Fruit fly (Drosophila melanogaster) whole organism, embryonic: ENCODE measurements around the gene CG13247.
A peak's percentile ranks its signal among the peaks of the same experiment; 100 is the strongest.

Source experiments
- Atf-2 ChIP-seq: fragments of 200-800 bp; sonication (Bioruptor generic); optimal IDR thresholded peaks from 2 replicates; lab custom pipeline; 2016; ENCODE audit warnings: missing biosample characterization, missing genetic modification characterization
- B-H2 ChIP-seq: fragments of 200-800 bp; sonication (Bioruptor generic); optimal IDR thresholded peaks from 2 replicates; lab custom pipeline; 2018; ENCODE audit warnings: missing biosample characterization, mild to moderate bottlenecking, missing genetic modification characterization
- CG10979 ChIP-seq: fragments of 200-800 bp; sonication (Bioruptor generic); optimal IDR thresholded peaks from 2 replicates; lab custom pipeline; 2018; ENCODE audit warnings: missing biosample characterization, mild to moderate bottlenecking, missing genetic modification characterization, moderate library complexity
- CG11085 ChIP-seq: fragments of 200-800 bp; sonication (Bioruptor generic); IDR thresholded peaks from 2 replicates; pipeline ENCODE4 v1.3.6; 2022; ENCODE audit warnings: missing biosample characterization, missing genetic modification characterization
- CG12299 ChIP-seq: fragments of 200-800 bp; sonication (Bioruptor generic); optimal IDR thresholded peaks from 2 replicates; lab custom pipeline; 2018; ENCODE audit warnings: missing biosample characterization, mild to moderate bottlenecking, missing genetic modification characterization
- CG1233 ChIP-seq: fragments of 200-800 bp; sonication (Bioruptor generic); optimal IDR thresholded peaks from 4 replicates; lab custom pipeline; 2018; ENCODE audit warnings: missing biosample characterization, mild to moderate bottlenecking, missing genetic modification characterization
- CG13123 ChIP-seq: fragments of 200-800 bp; sonication (Bioruptor generic); optimal IDR thresholded peaks from 2 replicates; lab custom pipeline; 2016; ENCODE audit warnings: missing biosample characterization, missing genetic modification characterization
- CG15479 ChIP-seq: fragments of 200-800 bp; sonication (Bioruptor generic); optimal IDR thresholded peaks from 3 replicates; lab custom pipeline; 2019; ENCODE audit warnings: missing biosample characterization, mild to moderate bottlenecking, missing genetic modification characterization, moderate library complexity
- CG15514 ChIP-seq: fragments of 200-800 bp; sonication (Bioruptor generic); optimal IDR thresholded peaks from 3 replicates; lab custom pipeline; 2017; ENCODE audit warnings: missing biosample characterization, missing genetic modification characterization, mild to moderate bottlenecking, moderate library complexity, missing genetic modification reagents
- CG1647 ChIP-seq: fragments of 200-800 bp; sonication (Bioruptor generic); optimal IDR thresholded peaks from 3 replicates; lab custom pipeline; 2016; ENCODE audit warnings: missing biosample characterization, missing genetic modification characterization
- CG16813 ChIP-seq: fragments of 200-800 bp; sonication (Bioruptor generic); IDR thresholded peaks from 3 replicates; pipeline ENCODE4 v1.3.6; 2022; ENCODE audit warnings: missing biosample characterization, missing genetic modification characterization; ENCODE audit not compliant: partially characterized antibody
- CG17361 ChIP-seq: fragments of 200-800 bp; sonication (Bioruptor generic); IDR thresholded peaks from 3 replicates; pipeline ENCODE4 v1.3.6; 2022; ENCODE audit warnings: missing biosample characterization, missing genetic modification characterization
- CG17568 ChIP-seq: fragments of 200-800 bp; sonication (Bioruptor generic); optimal IDR thresholded peaks from 2 replicates; lab custom pipeline; 2018; ENCODE audit warnings: missing biosample characterization, mild to moderate bottlenecking, missing genetic modification characterization, moderate library complexity
- CG18764 ChIP-seq: fragments of 200-800 bp; sonication (Bioruptor generic); optimal IDR thresholded peaks from 3 replicates; lab custom pipeline; 2016; ENCODE audit warnings: missing biosample characterization, missing genetic modification characterization
- CG30020 ChIP-seq: fragments of 200-800 bp; optimal IDR thresholded peaks from 2 replicates; lab custom pipeline; 2019; ENCODE audit warnings: missing biosample characterization, mild to moderate bottlenecking, missing genetic modification characterization, moderate library complexity
- CG31365 ChIP-seq: fragments of 200-800 bp; sonication (Bioruptor generic); optimal IDR thresholded peaks from 2 replicates; lab custom pipeline; 2018; ENCODE audit warnings: missing biosample characterization, mild to moderate bottlenecking, missing genetic modification characterization
- CG4282 ChIP-seq: fragments of 200-800 bp; sonication (Bioruptor generic); optimal IDR thresholded peaks from 2 replicates; lab custom pipeline; 2016; ENCODE audit warnings: missing biosample characterization, missing genetic modification characterization
- CG4360 ChIP-seq: fragments of 200-800 bp; sonication (Bioruptor generic); IDR thresholded peaks from 2 replicates; pipeline ENCODE4 v1.3.6; 2022; ENCODE audit warnings: missing biosample characterization, missing genetic modification characterization
- CG4617 ChIP-seq: fragments of 200-800 bp; sonication (Bioruptor generic); optimal IDR thresholded peaks from 3 replicates; lab custom pipeline; 2016; ENCODE audit warnings: missing biosample characterization, missing genetic modification characterization, borderline replicate concordance
- CG4820 ChIP-seq: fragments of 200-800 bp; sonication (Bioruptor generic); optimal IDR thresholded peaks from 3 replicates; lab custom pipeline; 2016; ENCODE audit warnings: missing biosample characterization, missing genetic modification characterization
- CG6175 ChIP-seq: fragments of 200-800 bp; sonication (Bioruptor generic); IDR thresholded peaks from 3 replicates; pipeline ENCODE4 v1.3.6; 2022; ENCODE audit warnings: missing biosample characterization, missing genetic modification characterization
- CG7271 ChIP-seq: fragments of 200-800 bp; sonication (Bioruptor generic); optimal IDR thresholded peaks from 2 replicates; lab custom pipeline; 2018; ENCODE audit warnings: missing biosample characterization, mild to moderate bottlenecking, missing genetic modification characterization, moderate library complexity
- CG9876 ChIP-seq: fragments of 200-800 bp; sonication (Bioruptor generic); optimal IDR thresholded peaks from 2 replicates; lab custom pipeline; 2016; ENCODE audit warnings: missing biosample characterization, missing genetic modification characterization
- H2.0 ChIP-seq: fragments of 200-800 bp; sonication (Bioruptor generic); IDR thresholded peaks from 2 replicates; pipeline ENCODE4 v1.3.6; 2022; ENCODE audit warnings: missing biosample characterization, missing genetic modification characterization
- Hsf ChIP-seq: fragments of 200-800 bp; sonication (Bioruptor generic); optimal IDR thresholded peaks from 3 replicates; lab custom pipeline; 2016; ENCODE audit warnings: missing biosample characterization, missing genetic modification characterization
- Lhr ChIP-seq: fragments of 200-800 bp; sonication (Bioruptor generic); optimal IDR thresholded peaks from 3 replicates; lab custom pipeline; 2017; ENCODE audit warnings: mild to moderate bottlenecking, missing biosample characterization, missing genetic modification reagents, missing genetic modification characterization
- MESR4 ChIP-seq: fragments of 200-800 bp; sonication (Bioruptor generic); optimal IDR thresholded peaks from 2 replicates; lab custom pipeline; 2018; ENCODE audit warnings: missing biosample characterization, mild to moderate bottlenecking, missing genetic modification characterization, moderate library complexity
- Mes4 ChIP-seq: fragments of 200-800 bp; sonication (Bioruptor generic); optimal IDR thresholded peaks from 2 replicates; lab custom pipeline; 2016; ENCODE audit warnings: missing biosample characterization, missing genetic modification characterization
- NC2β ChIP-seq: fragments of 200-800 bp; sonication (Bioruptor generic); optimal IDR thresholded peaks from 2 replicates; lab custom pipeline; 2016; ENCODE audit warnings: missing biosample characterization, missing genetic modification characterization
- PHDP ChIP-seq: fragments of 200-800 bp; sonication (Bioruptor generic); optimal IDR thresholded peaks from 3 replicates; lab custom pipeline; 2018; ENCODE audit warnings: missing biosample characterization, mild to moderate bottlenecking, missing genetic modification characterization, moderate library complexity
- Rfx ChIP-seq: fragments of 200-800 bp; sonication (Bioruptor generic); IDR thresholded peaks from 2 replicates; pipeline ENCODE4 v1.3.6; 2022; ENCODE audit warnings: missing biosample characterization, missing genetic modification characterization
- Sry-β ChIP-seq: fragments of 200-800 bp; sonication (Bioruptor generic); optimal IDR thresholded peaks from 2 replicates; lab custom pipeline; 2018; ENCODE audit warnings: missing biosample characterization, mild to moderate bottlenecking, missing genetic modification characterization, moderate library complexity
- ap ChIP-seq: fragments of 200-800 bp; sonication (Bioruptor generic); IDR thresholded peaks from 2 replicates; pipeline ENCODE4 v1.3.6; 2022; ENCODE audit warnings: missing biosample characterization, missing genetic modification characterization
- ara ChIP-seq: fragments of 200-800 bp; sonication (Bioruptor generic); IDR thresholded peaks from 2 replicates; pipeline ENCODE4 v1.3.6; 2022; ENCODE audit warnings: missing biosample characterization, missing genetic modification characterization
- chm ChIP-seq: fragments of 200-800 bp; sonication (Bioruptor generic); IDR thresholded peaks from 2 replicates; pipeline ENCODE4 v1.3.6; 2022; ENCODE audit warnings: missing biosample characterization, missing genetic modification characterization
- dati ChIP-seq: fragments of 200-800 bp; sonication (Bioruptor generic); IDR thresholded peaks from 2 replicates; pipeline ENCODE4 v1.3.6; 2022; ENCODE audit warnings: missing biosample characterization, missing genetic modification characterization
- disco-r ChIP-seq: fragments of 200-800 bp; sonication (Bioruptor generic); optimal IDR thresholded peaks from 2 replicates; lab custom pipeline; 2016; ENCODE audit warnings: missing biosample characterization, missing genetic modification characterization
- dpn ChIP-seq, 2 experiments: fragments of 200-800 bp; sonication (Bioruptor generic); optimal IDR thresholded peaks; 3 replicates each; lab custom pipeline; 2016; ENCODE audit warnings: missing biosample characterization in 2 of 2, missing genetic modification characterization in 2 of 2
- en ChIP-seq: fragments of 200-800 bp; sonication (Bioruptor generic); optimal IDR thresholded peaks from 2 replicates; lab custom pipeline; 2016; ENCODE audit warnings: missing biosample characterization, missing genetic modification characterization
- fd64A ChIP-seq: fragments of 200-800 bp; sonication (Bioruptor generic); optimal IDR thresholded peaks from 3 replicates; lab custom pipeline; 2018; ENCODE audit warnings: missing biosample characterization, mild to moderate bottlenecking, missing genetic modification characterization
- grn ChIP-seq: fragments of 200-800 bp; sonication (Bioruptor generic); optimal IDR thresholded peaks from 3 replicates; lab custom pipeline; 2017; ENCODE audit warnings: missing biosample characterization, missing genetic modification characterization
- maf-S ChIP-seq: fragments of 200-800 bp; sonication (Bioruptor generic); optimal IDR thresholded peaks from 2 replicates; lab custom pipeline; 2016; ENCODE audit warnings: missing biosample characterization, missing genetic modification characterization
- mld ChIP-seq: fragments of 200-800 bp; sonication (Bioruptor generic); IDR thresholded peaks from 3 replicates; pipeline ENCODE4 v1.3.6; 2022; ENCODE audit warnings: missing biosample characterization, missing genetic modification characterization; ENCODE audit not compliant: partially characterized antibody
- pan ChIP-seq, 4 experiments: fragments of >200 bp in 3 of 4; fragments of 200-800 bp in 1 of 4; sonication (Bioruptor generic) in 1 of 4; optimal IDR thresholded peaks in 3 of 4; IDR thresholded peaks in 1 of 4; 2 replicates each; pipeline versions ENCODE4 v1.3.6 to Lab custom; 2017 to 2022; ENCODE audit warnings: missing biosample characterization in 2 of 4, missing genetic modification characterization in 2 of 4, mixed read lengths in 1 of 4
- prd ChIP-seq, 3 experiments: fragments of >200 bp in 2 of 3; fragments of 200-800 bp in 1 of 3; sonication (Bioruptor generic) in 1 of 3; optimal IDR thresholded peaks in 2 of 3; IDR thresholded peaks in 1 of 3; 2 replicates in 2 of 3; 3 replicates in 1 of 3; pipeline versions ENCODE4 v1.3.6 to Lab custom; 2017 to 2022; ENCODE audit warnings: missing biosample characterization in 1 of 3, missing genetic modification characterization in 1 of 3
- shn ChIP-seq: fragments of 200-800 bp; sonication (Bioruptor generic); optimal IDR thresholded peaks from 3 replicates; lab custom pipeline; 2016; ENCODE audit warnings: missing biosample characterization, missing genetic modification characterization
- unpg ChIP-seq: fragments of 200-800 bp; sonication (Bioruptor generic); optimal IDR thresholded peaks from 3 replicates; lab custom pipeline; 2018; ENCODE audit warnings: missing biosample characterization, mild to moderate bottlenecking, missing genetic modification characterization, moderate library complexity
- vvl ChIP-seq: fragments of 200-800 bp; sonication (Bioruptor generic); IDR thresholded peaks from 2 replicates; pipeline ENCODE4 v1.3.6; 2022; ENCODE audit warnings: missing biosample characterization, missing genetic modification characterization
- yki ChIP-seq: fragments of >200 bp; optimal IDR thresholded peaks from 3 replicates; lab custom pipeline; 2018

CG13247 gene

DNA sequence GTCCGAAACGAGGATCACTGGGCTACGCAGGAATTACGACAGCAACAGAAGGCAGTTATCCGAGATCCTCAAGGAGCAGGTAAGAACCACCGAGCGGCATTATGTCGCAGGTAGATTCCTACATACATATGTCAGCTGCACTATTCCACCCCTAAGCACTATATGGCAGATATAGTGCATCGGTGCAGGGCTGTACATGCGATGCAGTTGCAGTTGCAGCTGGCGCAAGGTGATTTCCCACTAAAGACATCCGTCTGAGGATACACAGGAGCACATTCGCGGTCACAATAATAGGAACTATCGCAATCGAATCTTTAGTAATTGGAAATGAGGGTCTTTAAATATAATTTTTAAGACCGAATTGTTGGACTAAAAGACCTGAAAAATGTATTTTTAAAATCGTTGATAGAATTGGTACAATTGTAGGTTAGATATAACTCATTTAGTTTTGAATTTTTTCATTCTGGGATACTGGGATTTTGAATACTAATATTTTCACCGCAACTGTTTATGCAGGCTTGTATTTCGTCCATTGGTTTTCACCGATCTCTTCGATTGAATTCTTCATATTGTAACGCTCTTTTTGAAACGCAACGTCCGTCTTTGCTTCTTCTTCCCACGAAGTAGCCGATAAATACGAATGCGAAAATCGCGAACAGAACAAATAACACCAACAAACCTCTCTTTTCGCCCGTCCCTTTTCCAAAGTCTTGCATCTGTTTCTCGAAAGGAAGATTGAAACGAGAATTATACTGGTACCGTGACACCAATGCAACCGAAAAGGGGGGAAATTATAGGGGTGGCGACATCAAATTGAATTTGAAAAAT is 32.8 kb downstream of the CG13247 start (continued):
- TF ChIP-seq CG16813 (no peak), CG10979 (tag; lab: Kevin White, UChicago) (peak; percentile 78), grn (GFP tag; lab: Kevin White, UChicago) (no peak), B-H2 (GFP tag; lab: Kevin White, UChicago) (no peak), ara (no peak), disco-r (GFP tag; lab: Kevin White, UChicago) (no peak), Sry-β (no peak), PHDP (tag; lab: Kevin White, UChicago) (no peak), CG17568 (no peak), CG30020 (tag; lab: Kevin White, UChicago) (no peak), CG6175 (GFP tag; lab: Robert Waterston, UW) (no peak), CG17361 (GFP tag; lab: Robert Waterston, UW) (peak; percentile 28; the same call in 1 of the 3 replicates), CG18764 (GFP tag; lab: Kevin White, UChicago) (no peak), prd (optimal IDR thresholded peaks at IDR 0.05; lab: Kevin White, UChicago) (no peak), prd (GFP tag; IDR thresholded peaks at IDR 0.05; lab: Robert Waterston, UW) (peak; percentile 84), MESR4 (GFP tag; lab: Kevin White, UChicago) (no peak), Mes4 (GFP tag; lab: Kevin White, UChicago) (no peak), CG1233 (peak; percentile 7), H2.0 (no peak), CG15479 (GFP tag; lab: Kevin White, UChicago) (peak; percentile 100), yki (no peak), CG4820 (GFP tag; lab: Kevin White, UChicago) (peak; percentile 30), NC2β (peak; percentile 51), Lhr (GFP tag; lab: Kevin White, UChicago) (peak; percentile 12), CG4360 (GFP tag; lab: Robert Waterston, UW) (no peak), mld (GFP tag; lab: Robert Waterston, UW) (no peak), shn (GFP tag; lab: Kevin White, UChicago) (no peak), pan (optimal IDR thresholded peaks at IDR 0.05; lab: Kevin White, UChicago) (no peak), pan (GFP tag; optimal IDR thresholded peaks at IDR 0.05 in 1 of 2, IDR thresholded peaks at IDR 0.05 in 1 of 2) (no peak), CG13123 (no peak), Rfx (GFP tag; lab: Robert Waterston, UW) (no peak), en (GFP tag; lab: Kevin White, UChicago) (no peak), CG9876 (no peak), chm (GFP tag; lab: Robert Waterston, UW) (0 out of 2 replicates have a peak, but pooled peaks have one; percentile 15), CG12299 (tag; lab: Kevin White, UChicago) (no peak), fd64A (GFP tag; lab: Kevin White, UChicago) (no peak), CG11085 (GFP tag; lab: Robert Waterston, UW) (no peak), dati (GFP tag; lab: Robert Waterston, UW) (no peak), CG15514 (GFP tag; lab: Kevin White, UChicago) (no peak), vvl (GFP tag; lab: Robert Waterston, UW) (no peak), dpn (GFP tag; optimal IDR thresholded peaks at IDR 0.05; lab: Kevin White, UChicago) (peak in 1 of 2 experiments; percentile 5), CG31365 (tag; lab: Kevin White, UChicago) (no peak), maf-S (GFP tag; lab: Kevin White, UChicago) (no peak), CG1647 (no peak), CG4617 (no peak), CG7271 (tag; lab: Kevin White, UChicago) (peak; percentile 80), Hsf (GFP tag; lab: Kevin White, UChicago) (peak; percentile 39), Atf-2 (GFP tag; lab: Kevin White, UChicago) (no peak), unpg (GFP tag; lab: Kevin White, UChicago) (peak; percentile 27), ap (no peak), CG4282 (GFP tag; lab: Kevin White, UChicago) (no peak)
